Worm (Caenorhabditis elegans) whole organism, L1 larva: ENCODE data around the gene ttr-30.

ENCODE experiments used
- lin-13 ChIP-seq: fragments of 150-350 bp; optimal IDR thresholded peaks from 2 replicates; lab custom pipeline; 2014; ENCODE audit warnings: missing biosample characterization, missing genetic modification reagents, missing genetic modification characterization
- lin-35 ChIP-seq, 2 experiments: fragments of 150-350 bp; optimal IDR thresholded peaks; 2 replicates each; lab custom pipeline; 2014; ENCODE audit warnings: missing biosample characterization in 2 of 2, missing genetic modification characterization in 2 of 2, missing genetic modification reagents in 2 of 2
- nhr-28 ChIP-seq: fragments of 150-350 bp; optimal IDR thresholded peaks from 2 replicates; lab custom pipeline; 2014; ENCODE audit warnings: missing biosample characterization, missing genetic modification characterization
- pqm-1 ChIP-seq: sonication (generic microtip); optimal IDR thresholded peaks from 3 replicates; lab custom pipeline; 2017; ENCODE audit warnings: missing biosample characterization, missing genetic modification characterization
- skn-1 ChIP-seq: fragments of 150-350 bp; optimal IDR thresholded peaks from 2 replicates; lab custom pipeline; 2014; ENCODE audit warnings: missing biosample characterization, missing genetic modification characterization
- unc-62 ChIP-seq: fragments of 150-350 bp; optimal IDR thresholded peaks from 2 replicates; lab custom pipeline; 2014; ENCODE audit warnings: missing biosample characterization, missing genetic modification reagents, missing genetic modification characterization

ce11 chrX:7340915-7341559 lies 10.3 kb downstream of the ttr-30 start, which contains the start of gene C07D8.6:
- TF ChIP-seq nhr-28 (tag; lab: Kevin White, UChicago) (no peak), lin-35 (GFP tag; optimal IDR thresholded peaks at IDR 0.05; lab: Kevin White, UChicago) (peak in 1 of 2 experiments; percentile 40), unc-62 (GFP tag; lab: Kevin White, UChicago) (no peak), lin-13 (no peak), skn-1 (tag; lab: Kevin White, UChicago) (peak; percentile 79), pqm-1 (tag; lab: Kevin White, UChicago) (no peak)
